Worm (Caenorhabditis elegans): Measurements from ENCODE around the gene clec-252.

Gene clec-252

ce11 chrV:18753036-18753435 lies 4.4 kb upstream of the clec-252 start, which contains the start of gene F11D11.6:
F11D11.6 (minus strand) TSS chrV:18753136.
- TF ChIP-seq unc-62 (GFP tag; optimal IDR thresholded peaks at IDR 0.05), result no peak

DNA sequence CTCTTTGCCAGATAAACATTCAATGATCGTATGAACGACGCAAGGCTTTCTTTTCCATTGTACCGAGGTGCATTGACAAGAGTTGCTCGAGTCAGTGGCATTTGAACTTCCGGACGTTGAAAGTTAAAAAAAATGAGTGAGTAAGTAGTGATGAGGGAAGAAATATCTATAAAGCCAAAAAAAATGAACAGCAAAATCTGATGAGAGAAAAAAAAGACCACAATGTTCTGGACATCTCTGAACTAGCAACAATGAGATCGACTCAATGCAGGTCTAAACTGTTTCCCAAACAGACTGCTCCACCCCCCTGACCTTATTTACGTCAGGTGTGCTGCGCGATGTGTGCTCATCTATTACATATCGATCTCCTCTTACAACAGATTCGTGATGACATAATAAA lies 1.8 kb upstream of the clec-252 start, which contains the start of the genes F11D11.21 and F11D11.12:
F11D11.21 (minus strand) TSS at position 101 of the 400 bp plus-strand sequence.
F11D11.12 (minus strand) TSS at position 238 of the 400 bp plus-strand sequence.
- TF ChIP-seq unc-62 (GFP tag; optimal IDR thresholded peaks at IDR 0.05), result no peak

- TF ChIP-seq unc-62 (GFP tag; optimal IDR thresholded peaks at IDR 0.05), result no peak
Measured at ce11 chrV:18746937-18747660, 1.5 kb downstream of the clec-252 start, which contains the start of gene clec-251. clec-251 (minus strand) TSS chrV:18746987.

- no peak for TF ChIP-seq unc-62 (GFP tag; optimal IDR thresholded peaks at IDR 0.05)
Measured at ce11 chrV:18742108-18742507, 6.5 kb downstream of the clec-252 start, which contains the start of gene clec-250. clec-250 (minus strand) TSS chrV:18742208.

- TF ChIP-seq unc-62 (GFP tag; optimal IDR thresholded peaks at IDR 0.05), result no peak
Measured at ce11 chrV:18737646-18738045, 11.0 kb downstream of the clec-252 start.

DNA sequence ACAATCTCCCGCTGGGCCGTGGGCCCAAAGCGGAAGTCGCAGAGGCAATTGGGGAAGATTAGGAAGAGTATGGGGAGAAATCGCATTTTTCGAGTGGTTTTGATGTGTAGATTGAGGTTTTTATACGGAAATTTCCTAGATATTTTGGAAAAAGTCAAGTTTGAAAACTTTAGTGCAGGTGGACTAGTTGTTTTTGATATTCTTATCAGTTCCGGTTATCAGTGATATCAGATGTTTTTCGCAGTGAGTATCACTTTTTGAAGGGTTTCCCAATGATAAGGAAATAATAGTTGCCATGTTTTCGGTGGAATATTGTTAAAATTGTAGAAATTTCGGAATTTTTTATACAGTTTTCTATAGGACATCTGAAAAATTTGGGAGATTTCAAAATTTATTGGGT lies 14.2 kb downstream of the clec-252 start, which contains the start of gene scl-20:
scl-20 (minus strand) TSS at position 101 of the 400 bp plus-strand sequence.
- no peak for TF ChIP-seq unc-62 (GFP tag; optimal IDR thresholded peaks at IDR 0.05)

DNA sequence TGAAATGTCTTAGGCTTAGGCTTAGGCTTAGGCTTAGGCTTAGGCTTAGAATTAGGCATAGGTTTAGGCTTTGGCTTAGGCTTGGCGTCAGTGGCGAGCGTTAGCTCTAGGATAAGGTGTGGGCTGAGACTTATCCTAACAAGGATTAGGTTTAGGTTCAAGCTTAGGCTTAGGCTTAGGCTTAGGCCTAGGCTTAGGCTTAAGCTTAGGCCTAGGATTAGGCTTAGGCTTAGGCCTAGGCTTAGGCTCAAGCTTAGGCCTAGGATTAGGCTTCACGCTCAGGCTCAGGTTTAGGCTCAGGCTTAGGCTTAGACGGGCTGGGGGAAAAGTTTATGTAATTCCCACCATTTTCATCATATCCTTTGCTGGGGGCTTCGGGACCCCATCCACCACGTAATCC lies 14.7 kb downstream of the clec-252 start:
- no peak for TF ChIP-seq unc-62 (GFP tag; optimal IDR thresholded peaks at IDR 0.05)

ce11 chrV:18731579-18732041 lies 17.0 kb downstream of the clec-252 start, which contains the start of the genes asp-18 and scl-19:
asp-18 (minus strand) TSS chrV:18731679.
scl-19 (plus strand) TSS chrV:18731991.
- no peak for TF ChIP-seq unc-62 (GFP tag; optimal IDR thresholded peaks at IDR 0.05)

ce11 chrV:18729324-18729924 lies 19.2 kb downstream of the clec-252 start, which contains the start of gene asp-19:
asp-19 (minus strand) TSS chrV:18729374.
- TF ChIP-seq unc-62 (GFP tag; optimal IDR thresholded peaks at IDR 0.05), result no peak

DNA sequence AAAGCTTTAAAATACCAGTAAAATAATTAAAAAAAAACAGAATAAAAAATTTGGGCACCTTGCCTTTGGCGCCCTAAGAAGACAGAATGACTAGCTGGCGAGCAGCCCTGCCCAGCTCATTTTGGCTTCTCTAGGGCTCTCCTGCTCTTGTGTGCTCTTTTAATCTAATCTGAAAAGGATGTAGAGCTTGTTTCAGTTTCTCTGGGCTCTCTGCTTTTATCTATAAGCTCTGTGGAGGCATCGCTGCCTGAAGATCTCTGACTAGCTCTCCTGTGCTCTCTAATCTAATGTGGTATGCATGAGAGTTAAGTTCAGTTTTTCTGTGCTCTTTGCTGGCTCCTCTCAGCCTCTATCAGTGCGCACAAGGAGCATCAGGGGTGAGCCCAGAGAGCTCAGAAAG lies 22.8 kb downstream of the clec-252 start:
- TF ChIP-seq unc-62 (GFP tag; optimal IDR thresholded peaks at IDR 0.05), result no peak

DNA sequence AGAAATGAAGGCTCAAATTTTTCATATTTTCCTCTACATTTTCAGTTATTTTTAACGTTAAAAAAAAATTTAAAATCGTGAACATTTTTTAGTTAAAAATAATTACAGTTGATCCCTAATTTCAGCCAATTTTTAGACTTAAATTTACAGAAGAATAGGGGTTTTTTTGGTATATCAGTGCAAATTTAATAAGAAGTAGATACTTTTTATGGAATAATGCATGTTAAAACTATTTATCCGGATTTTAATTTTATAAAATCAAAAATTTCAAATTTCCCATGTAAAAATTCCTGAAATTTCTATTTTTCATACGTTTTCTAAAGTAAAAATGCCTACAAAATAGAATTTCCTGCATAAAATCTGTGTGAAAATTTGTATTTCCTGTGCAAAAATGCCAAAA lies 24.6 kb downstream of the clec-252 start:
- TF ChIP-seq unc-62 (GFP tag; optimal IDR thresholded peaks at IDR 0.05), result no peak

DNA sequence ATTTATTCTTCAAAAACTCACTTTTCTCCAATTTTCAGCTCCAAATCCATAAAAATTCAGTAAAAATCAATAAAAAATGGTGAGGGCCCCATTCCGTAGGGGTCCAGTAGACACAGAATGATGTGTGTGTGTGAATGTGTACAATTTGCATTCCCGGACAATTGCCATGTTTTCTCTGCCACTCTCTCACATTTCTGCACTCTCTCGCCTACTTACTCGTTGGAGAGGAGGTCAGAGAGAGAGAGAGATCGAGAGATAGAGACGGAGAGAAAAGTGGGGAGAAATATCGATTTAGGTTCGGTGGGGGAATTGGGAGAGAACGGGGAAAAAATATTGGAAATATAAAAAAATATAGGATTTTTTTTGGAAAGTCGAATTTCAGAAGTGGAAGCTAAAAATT lies 25.0 kb downstream of the clec-252 start:
- TF ChIP-seq unc-62 (GFP tag; optimal IDR thresholded peaks at IDR 0.05), result no peak

- no peak for TF ChIP-seq unc-62 (GFP tag; optimal IDR thresholded peaks at IDR 0.05)
Measured at ce11 chrV:18722510-18723299, 25.9 kb downstream of the clec-252 start.

DNA sequence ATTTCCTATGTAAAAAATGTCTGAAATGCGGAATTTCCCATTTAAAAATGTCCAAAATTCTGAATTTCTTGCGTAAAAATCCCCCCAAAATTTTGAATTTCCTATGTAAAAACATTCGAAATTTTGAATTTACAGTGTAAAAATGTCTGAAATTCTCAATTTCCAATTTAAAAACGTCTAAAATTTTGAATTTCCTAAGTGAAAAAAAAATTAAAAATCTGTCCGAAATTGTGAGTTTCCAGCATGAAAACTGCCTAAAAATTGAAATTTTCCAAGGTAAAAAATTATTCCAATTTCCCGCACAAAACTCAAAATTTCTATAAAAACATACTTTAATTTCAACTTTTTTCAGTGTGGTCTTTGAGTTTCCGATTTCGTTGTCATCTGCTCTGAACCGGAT lies 26.8 kb downstream of the clec-252 start:
- TF ChIP-seq unc-62 (GFP tag; optimal IDR thresholded peaks at IDR 0.05), result no peak

ce11 chrV:18719956-18720489 lies 28.6 kb downstream of the clec-252 start, which contains the start of gene Y17D7C.2:
Y17D7C.2 (minus strand) TSS chrV:18719987.
- TF ChIP-seq unc-62 (GFP tag; optimal IDR thresholded peaks at IDR 0.05), result no peak

All from whole organism, dauer.